Worm (Caenorhabditis elegans) whole organism, L2 larva: ENCODE data around the gene F15E6.9.

Experiments used
- C34F6.9 ChIP-seq: fragments of 150-350 bp; optimal IDR thresholded peaks from 2 replicates; lab custom pipeline; 2014; ENCODE audit warnings: missing biosample characterization, missing genetic modification characterization
- egl-27 ChIP-seq: sonication (generic microtip); optimal IDR thresholded peaks from 3 replicates; lab custom pipeline; 2017; ENCODE audit warnings: missing biosample characterization, missing genetic modification reagents, missing genetic modification characterization
- mdl-1 ChIP-seq, 2 experiments: fragments of 150-350 bp in 1 of 2; sonication (generic microtip) in 1 of 2; optimal IDR thresholded peaks; 2 replicates each; lab custom pipeline; 2017; ENCODE audit warnings: missing biosample characterization in 2 of 2, missing genetic modification characterization in 2 of 2
- nhr-11 ChIP-seq: fragments of 150-350 bp; optimal IDR thresholded peaks from 2 replicates; lab custom pipeline; 2014; ENCODE audit warnings: missing biosample characterization, missing genetic modification characterization
- nhr-237 ChIP-seq: fragments of 150-350 bp; optimal IDR thresholded peaks from 2 replicates; lab custom pipeline; 2014; ENCODE audit warnings: missing biosample characterization, missing genetic modification characterization
- zag-1 ChIP-seq: fragments of 150-350 bp; optimal IDR thresholded peaks from 2 replicates; lab custom pipeline; 2014; ENCODE audit warnings: missing biosample characterization, missing genetic modification characterization

ce11 chrIV:4254989-4255582 lies 43.8 kb downstream of the F15E6.9 start:
- TF ChIP-seq mdl-1 (tag; optimal IDR thresholded peaks at IDR 0.05; lab: Kevin White, UChicago) (no peak), C34F6.9 (no peak), nhr-11 (tag; lab: Kevin White, UChicago) (no peak), egl-27 (tag; lab: Kevin White, UChicago) (no peak), nhr-237 (no peak), zag-1 (tag; lab: Kevin White, UChicago) (no peak)
